Worm (Caenorhabditis elegans): ENCODE measurements around the gene tkt-1.

tkt-1 gene

DNA sequence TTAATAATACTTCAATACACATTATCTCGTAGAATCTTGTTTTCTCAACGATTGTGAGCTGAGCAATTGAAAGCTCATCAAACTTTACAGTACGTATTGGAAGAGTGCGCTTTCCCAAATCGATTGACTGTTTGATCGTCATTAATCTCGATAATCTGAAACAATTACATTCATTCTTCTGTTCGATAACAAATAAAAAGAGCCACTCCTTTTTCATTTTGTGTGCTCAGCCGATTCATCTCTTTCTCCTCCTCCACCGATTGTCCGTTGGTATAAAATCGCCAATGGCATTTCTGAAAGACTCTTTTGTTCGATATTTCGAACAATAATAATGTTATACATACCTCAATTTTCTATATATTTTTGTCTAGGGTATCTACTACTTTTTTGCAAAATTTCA, 19.7 kb upstream of the tkt-1 start, which contains the start of gene nas-12:
Gene nas-12 (plus strand): TSS at position 301 of the 400 bp plus-strand sequence.
- no peak for TF ChIP-seq fkh-10 (GFP tag; optimal IDR thresholded peaks at IDR 0.05)
- no peak for TF ChIP-seq ceh-6 (GFP tag; optimal IDR thresholded peaks at IDR 0.05)
- TF ChIP-seq elt-2 (tag; optimal IDR thresholded peaks at IDR 0.05), result no peak
- no peak for TF ChIP-seq sdc-2 (tag; optimal IDR thresholded peaks at IDR 0.05)
- no peak for TF ChIP-seq nfya-1 (tag; optimal IDR thresholded peaks at IDR 0.05)
- no peak for TF ChIP-seq npax-4 (tag; optimal IDR thresholded peaks at IDR 0.05)
- TF ChIP-seq K09A11.1 (tag; optimal IDR thresholded peaks at IDR 0.05; ENCODE audit: insufficient read depth), result no peak
- no peak for TF ChIP-seq ceh-45 (GFP tag; IDR thresholded peaks at IDR 0.05)
- no peak for TF ChIP-seq ceh-24 (tag; optimal IDR thresholded peaks at IDR 0.05)
- no peak for TF ChIP-seq unc-55 (GFP tag; optimal IDR thresholded peaks at IDR 0.05)
- TF ChIP-seq hlh-8 (tag; optimal IDR thresholded peaks at IDR 0.05), result no peak

DNA sequence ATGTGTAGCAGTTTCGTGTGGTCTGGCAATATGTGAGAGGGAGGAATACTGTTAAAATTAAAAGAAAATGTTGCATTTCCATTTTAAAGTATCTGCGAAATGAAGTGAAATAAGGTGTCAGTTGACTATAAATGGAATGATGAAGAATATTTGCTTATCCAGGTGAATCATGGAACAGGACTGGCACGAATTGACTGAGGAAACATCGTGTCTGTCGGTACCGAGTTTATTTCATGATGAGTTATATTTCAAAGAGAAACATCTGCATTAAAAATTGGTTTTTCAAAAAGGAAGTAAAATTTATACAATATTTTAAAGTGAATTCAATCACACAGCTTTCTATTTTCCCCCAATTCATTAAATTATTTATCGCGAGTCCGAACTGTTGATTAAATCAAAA, 15.9 kb upstream of the tkt-1 start, which contains the start of gene F01G10.6:
Gene F01G10.6 (minus strand): TSS at position 101 of the 400 bp plus-strand sequence.
- TF ChIP-seq hlh-13 (GFP tag; optimal IDR thresholded peaks at IDR 0.05), result no peak
- no peak for TF ChIP-seq mec-3 (tag; optimal IDR thresholded peaks at IDR 0.05; ENCODE audit: borderline replicate concordance)
- no peak for TF ChIP-seq ama-1 (optimal IDR thresholded peaks at IDR 0.05)
- TF ChIP-seq ceh-22 (tag; optimal IDR thresholded peaks at IDR 0.05), result no peak
- no peak for TF ChIP-seq ceh-19 (GFP tag; optimal IDR thresholded peaks at IDR 0.05)
- no peak for TF ChIP-seq hlh-8 (tag; optimal IDR thresholded peaks at IDR 0.05)
- no peak for TF ChIP-seq lin-11 (tag; optimal IDR thresholded peaks at IDR 0.05)

DNA sequence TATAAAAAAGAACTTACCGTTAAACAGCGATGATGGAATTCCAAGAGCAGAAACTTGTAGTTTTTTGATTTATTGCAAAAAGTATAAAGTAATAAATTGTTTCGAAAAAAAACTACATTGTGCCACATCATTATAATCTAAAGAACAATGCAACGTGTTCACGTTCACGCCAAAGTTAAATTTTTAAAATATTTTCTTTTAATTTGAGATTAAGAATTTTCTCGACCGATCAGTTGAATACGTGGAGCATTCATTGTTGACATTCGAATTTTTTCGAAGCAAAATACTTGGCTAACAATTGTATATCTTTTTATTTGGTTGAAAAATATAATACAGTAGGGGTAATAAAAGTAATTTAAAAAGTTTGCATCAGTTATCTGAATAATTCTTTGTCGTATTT, 12.4 kb upstream of the tkt-1 start, which contains the start of gene F01G10.5:
Gene F01G10.5 (minus strand): TSS at position 101 of the 400 bp plus-strand sequence.
- TF ChIP-seq eyg-1 (tag; optimal IDR thresholded peaks at IDR 0.05), result no peak
- TF ChIP-seq mec-3 (tag; optimal IDR thresholded peaks at IDR 0.05; ENCODE audit: borderline replicate concordance), result no peak
- no peak for TF ChIP-seq ceh-24 (tag; optimal IDR thresholded peaks at IDR 0.05)

DNA sequence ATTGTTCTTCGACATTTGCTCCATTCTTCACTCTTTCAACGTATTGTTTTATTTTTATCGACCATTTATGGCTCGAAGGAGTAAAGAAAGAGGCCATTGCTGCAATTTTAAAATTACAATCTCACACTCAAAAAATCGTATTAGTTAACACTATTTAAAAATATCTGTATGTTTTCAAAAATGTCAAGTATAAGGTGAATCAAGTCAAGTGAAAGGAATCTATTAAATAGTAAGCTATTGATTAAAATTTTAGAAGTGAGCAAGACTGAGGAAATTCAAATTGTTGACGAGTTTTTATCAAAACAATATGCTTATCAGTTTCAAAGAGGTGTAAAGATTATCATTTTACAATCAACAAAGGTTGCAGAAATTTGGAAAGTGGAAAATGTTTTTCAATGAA, 11.0 kb upstream of the tkt-1 start, which contains the start of gene F01G10.4:
Gene F01G10.4 (minus strand): TSS at position 101 of the 400 bp plus-strand sequence.
- no peak for TF ChIP-seq ref-2 (tag; optimal IDR thresholded peaks at IDR 0.05)
- TF ChIP-seq nfya-1 (tag; optimal IDR thresholded peaks at IDR 0.05), result no peak
- TF ChIP-seq tbx-2 (tag; optimal IDR thresholded peaks at IDR 0.05), result no peak
- TF ChIP-seq pax-1 (tag; optimal IDR thresholded peaks at IDR 0.05), result no peak
- TF ChIP-seq K09A11.1 (tag; optimal IDR thresholded peaks at IDR 0.05; ENCODE audit: insufficient read depth), result no peak
- no peak for TF ChIP-seq ceh-48 (tag; optimal IDR thresholded peaks at IDR 0.05)
- no peak for TF ChIP-seq C08G9.2 (tag; optimal IDR thresholded peaks at IDR 0.05)
- TF ChIP-seq unc-55 (GFP tag; optimal IDR thresholded peaks at IDR 0.05), result no peak
- no peak for TF ChIP-seq ceh-18 (tag; optimal IDR thresholded peaks at IDR 0.05)
- no peak for TF ChIP-seq Y22D7AL.16 (tag; optimal IDR thresholded peaks at IDR 0.05)
- TF ChIP-seq hlh-30 (tag; optimal IDR thresholded peaks at IDR 0.05; ENCODE audit: insufficient read depth), result no peak
- no peak for TF ChIP-seq elt-4 (tag; optimal IDR thresholded peaks at IDR 0.05)

DNA sequence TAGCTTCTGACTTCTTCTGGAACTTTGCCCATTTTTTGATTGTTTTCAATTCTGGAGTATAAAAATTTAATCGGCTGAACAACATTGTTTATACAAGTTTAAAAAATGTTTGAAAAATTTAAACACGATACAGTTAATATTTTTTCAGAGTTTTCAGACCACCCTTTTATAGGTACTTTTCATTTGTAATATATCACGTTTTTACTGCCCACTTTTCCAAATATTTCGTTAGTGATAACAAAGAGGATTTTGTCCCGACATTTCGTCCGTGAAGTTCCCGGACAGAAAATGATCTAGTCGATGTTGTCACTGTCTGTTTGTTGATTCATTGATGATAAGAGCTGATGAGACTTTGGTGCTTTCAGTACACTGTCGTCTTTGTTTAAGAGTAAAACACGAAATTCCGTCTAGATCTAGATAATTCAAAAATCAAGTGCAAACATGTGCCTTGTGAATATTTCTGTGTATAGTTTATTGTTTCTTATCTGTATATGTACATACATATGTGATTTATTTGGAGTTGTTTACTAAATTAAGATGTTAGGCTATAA, 8.1 kb upstream of the tkt-1 start, which contains the start of gene ech-9:
Gene ech-9 (minus strand): TSS at position 51 of the 551 bp plus-strand sequence.
- no peak for TF ChIP-seq ceh-9 (tag; optimal IDR thresholded peaks at IDR 0.05)
- TF ChIP-seq lim-6 (tag; optimal IDR thresholded peaks at IDR 0.05), result no peak
- no peak for TF ChIP-seq ceh-24 (tag; optimal IDR thresholded peaks at IDR 0.05)
- no peak for TF ChIP-seq pag-3 (tag; optimal IDR thresholded peaks at IDR 0.05; ENCODE audit: borderline replicate concordance)
- TF ChIP-seq fkh-6 (tag; optimal IDR thresholded peaks at IDR 0.05), result no peak
- no peak for TF ChIP-seq C38D4.7 (GFP tag; optimal IDR thresholded peaks at IDR 0.05)
- TF ChIP-seq ttx-3 (tag; optimal IDR thresholded peaks at IDR 0.05), result no peak
- no peak for TF ChIP-seq npax-4 (tag; optimal IDR thresholded peaks at IDR 0.05)
- no peak for TF ChIP-seq tbx-2 (tag; optimal IDR thresholded peaks at IDR 0.05)
- no peak for TF ChIP-seq ceh-30 (tag; optimal IDR thresholded peaks at IDR 0.05)
- TF ChIP-seq ceh-19 (GFP tag; optimal IDR thresholded peaks at IDR 0.05), result no peak
- TF ChIP-seq mec-3 (tag; optimal IDR thresholded peaks at IDR 0.05; ENCODE audit: borderline replicate concordance), result no peak
- no peak for TF ChIP-seq pros-1 (tag; optimal IDR thresholded peaks at IDR 0.05)
- TF ChIP-seq K02D7.2 (tag; optimal IDR thresholded peaks at IDR 0.05), result no peak
- no peak for TF ChIP-seq ceh-22 (tag; optimal IDR thresholded peaks at IDR 0.05)
- no peak for TF ChIP-seq rnt-1 (tag; optimal IDR thresholded peaks at IDR 0.05)
- TF ChIP-seq T23F11.4 (GFP tag; optimal IDR thresholded peaks at IDR 0.05), result no peak
- no peak for TF ChIP-seq madf-2 (tag; optimal IDR thresholded peaks at IDR 0.05)
